Fruit fly (Drosophila melanogaster): ENCODE measurements around the gene Ack.

The Ack gene

dm6 chr3L:4070221-4070995 is 37.6 kb upstream of the Ack start (continued):
- no peak for TF ChIP-seq Sin3A (optimal IDR thresholded peaks at IDR 0.05)
- peak; percentile 88 for TF ChIP-seq crol (GFP tag; IDR thresholded peaks at IDR 0.05)
- TF ChIP-seq gcm2 (GFP tag; optimal IDR thresholded peaks at IDR 0.05), result peak; percentile 74
- peak; percentile 93 for TF ChIP-seq otp (GFP tag; IDR thresholded peaks at IDR 0.05)
- peak; percentile 88 for TF ChIP-seq Antp (GFP tag; optimal IDR thresholded peaks at IDR 0.05)
- TF ChIP-seq Doc3 (GFP tag; IDR thresholded peaks at IDR 0.05; ENCODE audit: partially characterized antibody), result no peak
- no peak for TF ChIP-seq CG33557 (GFP tag; optimal IDR thresholded peaks at IDR 0.05)
- TF ChIP-seq CG15479 (GFP tag; optimal IDR thresholded peaks at IDR 0.05), result no peak
- peak; percentile 88 for TF ChIP-seq PHDP (tag; optimal IDR thresholded peaks at IDR 0.05)
- peak; percentile 85 for TF ChIP-seq HHEX (GFP tag; optimal IDR thresholded peaks at IDR 0.05)
- peak; percentile 81 for TF ChIP-seq rib (GFP tag; IDR thresholded peaks at IDR 0.05)
- TF ChIP-seq CG6791 (GFP tag; IDR thresholded peaks at IDR 0.05; ENCODE audit: partially characterized antibody), result no peak
- TF ChIP-seq gsb-n (tag; optimal IDR thresholded peaks at IDR 0.05), result peak; percentile 71
- TF ChIP-seq CG1602 (GFP tag; optimal IDR thresholded peaks at IDR 0.05), result peak; percentile 72
- no peak for TF ChIP-seq Stat92E (GFP tag; optimal IDR thresholded peaks at IDR 0.05)
- TF ChIP-seq CG6175 (GFP tag; IDR thresholded peaks at IDR 0.05), result peak; percentile 81
- peak; percentile 82 for TF ChIP-seq CG17385 (GFP tag; optimal IDR thresholded peaks at IDR 0.05)
- TF ChIP-seq vnd (GFP tag; IDR thresholded peaks at IDR 0.05; ENCODE audit: partially characterized antibody), result no peak
- TF ChIP-seq Max (GFP tag; optimal IDR thresholded peaks at IDR 0.05), result peak; percentile 67
- peak; percentile 81 for TF ChIP-seq ssp (GFP tag; IDR thresholded peaks at IDR 0.05)
- TF ChIP-seq zfh2 (GFP tag; optimal IDR thresholded peaks at IDR 0.05), result peak; percentile 94
- TF ChIP-seq oc (tag; optimal IDR thresholded peaks at IDR 0.05), result peak; percentile 90
- peak; percentile 80 for TF ChIP-seq Usf (GFP tag; optimal IDR thresholded peaks at IDR 0.05)
- TF ChIP-seq E2f2 (GFP tag; IDR thresholded peaks at IDR 0.05), result peak; percentile 69
- peak; percentile 92 for TF ChIP-seq esg (GFP tag; conservative IDR thresholded peaks at IDR 0.05)
- no peak for TF ChIP-seq CG17568 (GFP tag; optimal IDR thresholded peaks at IDR 0.05)
- TF ChIP-seq luna (GFP tag; optimal IDR thresholded peaks at IDR 0.05), result no peak
- no peak for TF ChIP-seq Elba2 (GFP tag; optimal IDR thresholded peaks at IDR 0.05)
- peak; percentile 69 for TF ChIP-seq Side (GFP tag; optimal IDR thresholded peaks at IDR 0.05)
- TF ChIP-seq stwl (tag; optimal IDR thresholded peaks at IDR 0.05), result no peak
- no peak for TF ChIP-seq bbx (GFP tag; IDR thresholded peaks at IDR 0.05; ENCODE audit: partially characterized antibody)
- TF ChIP-seq Oaz (GFP tag; IDR thresholded peaks at IDR 0.05), result peak; percentile 90
- TF ChIP-seq CG30403 (GFP tag; optimal IDR thresholded peaks at IDR 0.05), result peak; percentile 89
- peak; percentile 92 for TF ChIP-seq Xbp1 (GFP tag; optimal IDR thresholded peaks at IDR 0.05)
- TF ChIP-seq nom (GFP tag; optimal IDR thresholded peaks at IDR 0.05), result peak; percentile 84
- peak; percentile 86 for TF ChIP-seq CG10274 (GFP tag; optimal IDR thresholded peaks at IDR 0.05)
- peak; percentile 76 for TF ChIP-seq croc (GFP tag; conservative IDR thresholded peaks at IDR 0.05)
- peak; percentile 85 for TF ChIP-seq en (GFP tag; optimal IDR thresholded peaks at IDR 0.05)
- TF ChIP-seq NK7.1 (GFP tag; optimal IDR thresholded peaks at IDR 0.05), result peak; percentile 66
- peak; percentile 70 for TF ChIP-seq CG6813 (GFP tag; optimal IDR thresholded peaks at IDR 0.05)
- TF ChIP-seq Camta (GFP tag; optimal IDR thresholded peaks at IDR 0.05), result peak; percentile 66
- TF ChIP-seq CG10366 (GFP tag; IDR thresholded peaks at IDR 0.05), result peak; percentile 96
- TF ChIP-seq Lhr (GFP tag; optimal IDR thresholded peaks at IDR 0.05), result peak; percentile 53
- TF ChIP-seq Six4 (GFP tag; optimal IDR thresholded peaks at IDR 0.05), result peak; percentile 63
- peak; percentile 73 for TF ChIP-seq CG12236 (GFP tag; optimal IDR thresholded peaks at IDR 0.05)
- TF ChIP-seq CG17802 (tag; optimal IDR thresholded peaks at IDR 0.05), result peak; percentile 70
- peak; percentile 86 for TF ChIP-seq dati (GFP tag; IDR thresholded peaks at IDR 0.05)
- peak; percentile 93 for TF ChIP-seq HLH3B (GFP tag; IDR thresholded peaks at IDR 0.05)
- TF ChIP-seq MESR4 (GFP tag; optimal IDR thresholded peaks at IDR 0.05), result no peak

Measured in whole organism, embryonic.